Fruit fly (Drosophila melanogaster) Kc167 (cell line): ENCODE results near the gene snz.

ENCODE experiments used
- Myc ChIP-seq: fragments of >200 bp; optimal IDR thresholded peaks from 2 replicates; lab custom pipeline; 2017; ENCODE audit warnings: missing external identifiers
- Sin3A ChIP-seq: fragments of >200 bp; optimal IDR thresholded peaks from 2 replicates; lab custom pipeline; 2018; ENCODE audit warnings: missing external identifiers
- h ChIP-seq: fragments of >200 bp; optimal IDR thresholded peaks from 3 replicates; lab custom pipeline; 2018; ENCODE audit warnings: missing external identifiers
- insv ChIP-seq: fragments of >200 bp; optimal IDR thresholded peaks from 3 replicates; lab custom pipeline; 2018; ENCODE audit warnings: missing external identifiers
- psq ChIP-seq: fragments of >200 bp; optimal IDR thresholded peaks from 2 replicates; lab custom pipeline; 2017; ENCODE audit warnings: missing external identifiers
- ttk ChIP-seq: sonication (Bioruptor generic); optimal IDR thresholded peaks from 2 replicates; lab custom pipeline; 2017; ENCODE audit warnings: missing external identifiers

- TF ChIP-seq Myc: no peak
- TF ChIP-seq Sin3A (lab: Kevin White, UChicago): no peak
- TF ChIP-seq psq (lab: Kevin White, UChicago): no peak
- TF ChIP-seq h (lab: Kevin White, UChicago): no peak
- TF ChIP-seq insv (lab: Kevin White, UChicago): no peak
- no peak for TF ChIP-seq ttk
Measured at dm6 chrX:7935798-7936572, 24.1 kb downstream of the snz start, which contains the start of gene Ubr3.
